Worm (Caenorhabditis elegans): ENCODE measurements around the gene ucp-4.

ucp-4 gene

ce11 chrV:9314408-9314807 lies 19.7 kb upstream of the ucp-4 start:
- TF ChIP-seq ceh-9 (tag; optimal IDR thresholded peaks at IDR 0.05) (no peak), ceh-24 (tag; optimal IDR thresholded peaks at IDR 0.05) (no peak), T23F11.4 (GFP tag; optimal IDR thresholded peaks at IDR 0.05) (no peak), C08G9.2 (tag; optimal IDR thresholded peaks at IDR 0.05) (no peak)

ce11 chrV:9316970-9317369 lies 17.1 kb upstream of the ucp-4 start:
- TF ChIP-seq lim-6 (tag; optimal IDR thresholded peaks at IDR 0.05) (no peak), unc-86 (tag; optimal IDR thresholded peaks at IDR 0.05) (no peak), unc-42 (tag; optimal IDR thresholded peaks at IDR 0.05) (peak; percentile 39)

- no peak for TF ChIP-seq unc-3 (GFP tag; conservative IDR thresholded peaks at IDR 0.05)
- no peak for TF ChIP-seq unc-3 (tag; optimal IDR thresholded peaks at IDR 0.05)
- no peak for TF ChIP-seq Y22D7AL.16 (tag; optimal IDR thresholded peaks at IDR 0.05)
- peak; percentile 13 for TF ChIP-seq hlh-13 (GFP tag; optimal IDR thresholded peaks at IDR 0.05)
- TF ChIP-seq C38D4.7 (GFP tag; optimal IDR thresholded peaks at IDR 0.05), result peak; percentile 49
- TF ChIP-seq nhr-232 (tag; optimal IDR thresholded peaks at IDR 0.05), result no peak
- no peak for TF ChIP-seq ceh-19 (GFP tag; optimal IDR thresholded peaks at IDR 0.05)
- peak; percentile 54 for TF ChIP-seq sdc-2 (tag; optimal IDR thresholded peaks at IDR 0.05)
- no peak for TF ChIP-seq npax-4 (tag; optimal IDR thresholded peaks at IDR 0.05)
- TF ChIP-seq sox-4 (tag; optimal IDR thresholded peaks at IDR 0.05), result peak; percentile 62
- no peak for TF ChIP-seq ceh-24 (tag; optimal IDR thresholded peaks at IDR 0.05)
- TF ChIP-seq ceh-18 (tag; optimal IDR thresholded peaks at IDR 0.05), result peak; percentile 55
- peak; percentile 61 for TF ChIP-seq pqm-1 (tag; optimal IDR thresholded peaks at IDR 0.05)
- TF ChIP-seq lim-6 (tag; optimal IDR thresholded peaks at IDR 0.05), result no peak
- TF ChIP-seq tbx-2 (tag; optimal IDR thresholded peaks at IDR 0.05), result peak; percentile 0
- TF ChIP-seq ceh-45 (GFP tag; IDR thresholded peaks at IDR 0.05), result peak; percentile 35; the same call in 1 of the 2 replicates
- peak; percentile 34 for TF ChIP-seq elt-2 (tag; optimal IDR thresholded peaks at IDR 0.05)
- peak; percentile 17 for TF ChIP-seq ceh-9 (tag; optimal IDR thresholded peaks at IDR 0.05)
- peak; percentile 32 for TF ChIP-seq fkh-6 (tag; optimal IDR thresholded peaks at IDR 0.05)
- peak; percentile 3 for TF ChIP-seq ceh-34 (tag; optimal IDR thresholded peaks at IDR 0.05)
- TF ChIP-seq hlh-6 (tag; optimal IDR thresholded peaks at IDR 0.05), result peak; percentile 16
- TF ChIP-seq gmeb-2 (tag; optimal IDR thresholded peaks at IDR 0.05), result peak; percentile 33
- TF ChIP-seq ama-1 (optimal IDR thresholded peaks at IDR 0.05), result no peak
- peak; percentile 44 for TF ChIP-seq F13H6.1 (tag; optimal IDR thresholded peaks at IDR 0.05)
- no peak for TF ChIP-seq lin-11 (tag; optimal IDR thresholded peaks at IDR 0.05)
- TF ChIP-seq ceh-31 (tag; optimal IDR thresholded peaks at IDR 0.05), result peak; percentile 19
- peak; percentile 50 for TF ChIP-seq C08G9.2 (tag; optimal IDR thresholded peaks at IDR 0.05)
- peak; percentile 32 for TF ChIP-seq nfya-1 (tag; optimal IDR thresholded peaks at IDR 0.05)
- peak; percentile 48 for TF ChIP-seq ceh-14 (tag; optimal IDR thresholded peaks at IDR 0.05)
- TF ChIP-seq che-1 (tag; optimal IDR thresholded peaks at IDR 0.05), result peak; percentile 20
- TF ChIP-seq pat-9 (tag; optimal IDR thresholded peaks at IDR 0.05), result peak; percentile 43
- peak; percentile 19 for TF ChIP-seq dve-1 (tag; optimal IDR thresholded peaks at IDR 0.05)
- TF ChIP-seq ref-2 (tag; optimal IDR thresholded peaks at IDR 0.05), result peak; percentile 38
Measured at ce11 chrV:9318046-9318445, 16.1 kb upstream of the ucp-4 start, which contains the start of gene kvs-3. kvs-3 (plus strand) TSS chrV:9318311.

- no peak for TF ChIP-seq ceh-24 (tag; optimal IDR thresholded peaks at IDR 0.05)
- no peak for TF ChIP-seq elt-2 (tag; optimal IDR thresholded peaks at IDR 0.05)
- no peak for TF ChIP-seq ceh-2 (tag; optimal IDR thresholded peaks at IDR 0.05)
- no peak for TF ChIP-seq sdc-2 (tag; optimal IDR thresholded peaks at IDR 0.05)
- no peak for TF ChIP-seq ceh-22 (tag; optimal IDR thresholded peaks at IDR 0.05)
- no peak for TF ChIP-seq gmeb-2 (tag; optimal IDR thresholded peaks at IDR 0.05)
- TF ChIP-seq ceh-6 (GFP tag; optimal IDR thresholded peaks at IDR 0.05), result no peak
- no peak for TF ChIP-seq tbx-7 (tag; optimal IDR thresholded peaks at IDR 0.05)
- no peak for TF ChIP-seq F13H6.1 (tag; optimal IDR thresholded peaks at IDR 0.05)
- no peak for TF ChIP-seq ceh-19 (GFP tag; optimal IDR thresholded peaks at IDR 0.05)
- TF ChIP-seq dmd-4 (tag; optimal IDR thresholded peaks at IDR 0.05; ENCODE audit: borderline replicate concordance), result no peak
- TF ChIP-seq eyg-1 (tag; optimal IDR thresholded peaks at IDR 0.05), result no peak
- TF ChIP-seq pax-1 (tag; optimal IDR thresholded peaks at IDR 0.05), result no peak
- no peak for TF ChIP-seq unc-3 (GFP tag; conservative IDR thresholded peaks at IDR 0.05)
- no peak for TF ChIP-seq unc-3 (tag; optimal IDR thresholded peaks at IDR 0.05)
- TF ChIP-seq nhr-232 (tag; optimal IDR thresholded peaks at IDR 0.05), result no peak
- no peak for TF ChIP-seq ama-1 (optimal IDR thresholded peaks at IDR 0.05)
- no peak for TF ChIP-seq unc-86 (tag; optimal IDR thresholded peaks at IDR 0.05)
- TF ChIP-seq ets-4 (tag; optimal IDR thresholded peaks at IDR 0.05), result no peak
Measured at ce11 chrV:9321185-9321584, 12.9 kb upstream of the ucp-4 start, which contains the start of gene F44A2.7. F44A2.7 (plus strand) TSS chrV:9321485.

All from whole organism, late embryonic.